Comparison of ENCODE assay signal across 2 fruit fly cellular contexts in genomic region chr4:866437-867216, dm6.
TF ChIP-seq lines count a peak whose summit lies in the region.

Gene Gyf (minus strand): TSS chr4:867025.

TF ChIP-seq in whole organism, adult, 20 proteins besides CTCF, POLR2A, EP300 and RAD21 (continued from another document):
- peak; percentile 14 for TF ChIP-seq CG1620 (GFP tag; optimal IDR thresholded peaks at IDR 0.05; lab: Kevin White, UChicago)

TF ChIP-seq in whole organism, embryonic, 481 proteins besides CTCF, POLR2A, EP300 and RAD21 (continued from another document):
- TF ChIP-seq Sry-δ (GFP tag; optimal IDR thresholded peaks at IDR 0.05; lab: Kevin White, UChicago) (peak; percentile 70), her (GFP tag; optimal IDR thresholded peaks at IDR 0.05; lab: Kevin White, UChicago) (no peak), wek (GFP tag; optimal IDR thresholded peaks at IDR 0.05; lab: Kevin White, UChicago) (peak; percentile 98), BEAF-32 (GFP tag; optimal IDR thresholded peaks at IDR 0.05; lab: Kevin White, UChicago) (peak; percentile 64), HmgD (GFP tag; optimal IDR thresholded peaks at IDR 0.05; lab: Kevin White, UChicago) (peak; percentile 82), CG4617 (GFP tag; optimal IDR thresholded peaks at IDR 0.05; lab: Kevin White, UChicago; ENCODE audit: borderline replicate concordance) (peak; percentile 47), CG30020 (tag; optimal IDR thresholded peaks at IDR 0.05; lab: Kevin White, UChicago) (peak; percentile 100), CG6254 (GFP tag; optimal IDR thresholded peaks at IDR 0.05; lab: Kevin White, UChicago) (no peak), Dll (GFP tag; IDR thresholded peaks at IDR 0.05; lab: Robert Waterston, UW; ENCODE audit: partially characterized antibody) (no peak), Mes4 (GFP tag; optimal IDR thresholded peaks at IDR 0.05; lab: Kevin White, UChicago) (peak; percentile 29), knrl (GFP tag; IDR thresholded peaks at IDR 0.05; lab: Robert Waterston, UW; ENCODE audit: partially characterized antibody) (no peak), CG17802 (tag; optimal IDR thresholded peaks at IDR 0.05; lab: Kevin White, UChicago) (peak; percentile 100), Sin3A (optimal IDR thresholded peaks at IDR 0.05; lab: Kevin White, UChicago) (peak; percentile 27), Hsf (GFP tag; optimal IDR thresholded peaks at IDR 0.05; lab: Kevin White, UChicago) (peak; percentile 2), Fer1 (GFP tag; optimal IDR thresholded peaks at IDR 0.05; lab: Kevin White, UChicago) (peak; percentile 13), chif (GFP tag; optimal IDR thresholded peaks at IDR 0.05; lab: Kevin White, UChicago) (no peak), Max (GFP tag; optimal IDR thresholded peaks at IDR 0.05; lab: Kevin White, UChicago) (peak; percentile 26), fu2 (GFP tag; optimal IDR thresholded peaks at IDR 0.05; lab: Kevin White, UChicago) (peak; percentile 31), nom (GFP tag; optimal IDR thresholded peaks at IDR 0.05; lab: Kevin White, UChicago) (peak; percentile 24), CG2199 (GFP tag; IDR thresholded peaks at IDR 0.05; lab: Robert Waterston, UW) (peak; percentile 87; the same call in 2 of the 3 replicates), CG12104 (GFP tag; optimal IDR thresholded peaks at IDR 0.05; lab: Kevin White, UChicago) (no peak), CG2120 (GFP tag; optimal IDR thresholded peaks at IDR 0.05; lab: Kevin White, UChicago) (peak; percentile 21), Nf-YB (GFP tag; optimal IDR thresholded peaks at IDR 0.05; lab: Kevin White, UChicago) (no peak), CG1024 (GFP tag; IDR thresholded peaks at IDR 0.05; lab: Robert Waterston, UW) (peak; percentile 100), CHES-1-like (GFP tag; optimal IDR thresholded peaks at IDR 0.05; lab: Kevin White, UChicago) (peak; percentile 40), CG18764 (GFP tag; optimal IDR thresholded peaks at IDR 0.05; lab: Kevin White, UChicago) (peak; percentile 12), CG11456 (GFP tag; IDR thresholded peaks at IDR 0.05; lab: Robert Waterston, UW) (no peak), Myb (GFP tag; optimal IDR thresholded peaks at IDR 0.05; lab: Kevin White, UChicago) (peak; percentile 30), dpn (GFP tag; optimal IDR thresholded peaks at IDR 0.05; lab: Kevin White, UChicago) (peak in 1 of 2 experiments; percentile 21), trem (tag; optimal IDR thresholded peaks at IDR 0.05; lab: Kevin White, UChicago) (peak; percentile 40), lola (GFP tag; optimal IDR thresholded peaks at IDR 0.05; lab: Kevin White, UChicago) (peak in 1 of 3 experiments; percentile 77), dmrt11E (tag; optimal IDR thresholded peaks at IDR 0.05; lab: Kevin White, UChicago) (peak; percentile 29), CG8089 (GFP tag; optimal IDR thresholded peaks at IDR 0.05; lab: Kevin White, UChicago) (peak; percentile 86), Dfd (GFP tag; optimal IDR thresholded peaks at IDR 0.05; lab: Kevin White, UChicago) (peak in 1 of 2 experiments; percentile 91), NC2β (GFP tag; optimal IDR thresholded peaks at IDR 0.05; lab: Kevin White, UChicago) (peak; percentile 28), CG18599 (GFP tag; optimal IDR thresholded peaks at IDR 0.05; lab: Kevin White, UChicago) (no peak), CG13775 (GFP tag; optimal IDR thresholded peaks at IDR 0.05; lab: Kevin White, UChicago) (peak; percentile 27), phol (tag; optimal IDR thresholded peaks at IDR 0.05; lab: Kevin White, UChicago) (peak; percentile 66), Pdp1 (GFP tag; optimal IDR thresholded peaks at IDR 0.05; lab: Kevin White, UChicago) (peak in 1 of 2 experiments; percentile 35), row (GFP tag; IDR thresholded peaks at IDR 0.05; lab: Robert Waterston, UW) (peak; percentile 95), Xbp1 (GFP tag; optimal IDR thresholded peaks at IDR 0.05; lab: Kevin White, UChicago) (peak; percentile 50), eve (GFP tag; optimal IDR thresholded peaks at IDR 0.05; lab: Kevin White, UChicago) (peak in 1 of 2 experiments; percentile 52), cas (GFP tag; IDR thresholded peaks at IDR 0.05; lab: Robert Waterston, UW) (no peak), Mad (GFP tag; optimal IDR thresholded peaks at IDR 0.05; lab: Kevin White, UChicago) (peak; percentile 23), CG34376 (GFP tag; optimal IDR thresholded peaks at IDR 0.05; lab: Kevin White, UChicago) (peak; percentile 53), CG9797 (GFP tag; optimal IDR thresholded peaks at IDR 0.05; lab: Kevin White, UChicago) (peak; percentile 78), CG33213 (GFP tag; optimal IDR thresholded peaks at IDR 0.05; lab: Kevin White, UChicago) (peak; percentile 75), zen (tag; optimal IDR thresholded peaks at IDR 0.05; lab: Kevin White, UChicago) (peak; percentile 59), Med (GFP tag; lab: Kevin White, UChicago) (peak; percentile 86), CG12769 (tag; optimal IDR thresholded peaks at IDR 0.05; lab: Kevin White, UChicago) (no peak), shn (GFP tag; optimal IDR thresholded peaks at IDR 0.05; lab: Kevin White, UChicago) (peak; percentile 54), Nf-YC (tag; optimal IDR thresholded peaks at IDR 0.05; lab: Kevin White, UChicago) (no peak), HHEX (GFP tag; optimal IDR thresholded peaks at IDR 0.05; lab: Kevin White, UChicago) (no peak), Lhr (GFP tag; optimal IDR thresholded peaks at IDR 0.05; lab: Kevin White, UChicago) (peak; percentile 85), D19B (GFP tag; optimal IDR thresholded peaks at IDR 0.05; lab: Kevin White, UChicago) (peak; percentile 9), CG9609 (GFP tag; optimal IDR thresholded peaks at IDR 0.05; lab: Kevin White, UChicago) (peak; percentile 29), Rx (GFP tag; IDR thresholded peaks at IDR 0.05; lab: Robert Waterston, UW) (no peak), CG2712 (tag; optimal IDR thresholded peaks at IDR 0.05; lab: Kevin White, UChicago) (peak; percentile 37), zfh2 (GFP tag; optimal IDR thresholded peaks at IDR 0.05; lab: Kevin White, UChicago) (peak; percentile 57), HLH54F (GFP tag; optimal IDR thresholded peaks at IDR 0.05; lab: Kevin White, UChicago) (peak; percentile 33), Dip3 (GFP tag; optimal IDR thresholded peaks at IDR 0.05; lab: Kevin White, UChicago) (peak; percentile 36), HmgZ (tag; optimal IDR thresholded peaks at IDR 0.05; lab: Kevin White, UChicago) (peak; percentile 53), pho (GFP tag; optimal IDR thresholded peaks at IDR 0.05; lab: Kevin White, UChicago) (peak; percentile 23), CG1647 (GFP tag; optimal IDR thresholded peaks at IDR 0.05; lab: Kevin White, UChicago) (no peak), ssp (GFP tag; IDR thresholded peaks at IDR 0.05; lab: Robert Waterston, UW) (peak; percentile 100), CG8290 (GFP tag; optimal IDR thresholded peaks at IDR 0.05; lab: Kevin White, UChicago) (peak; percentile 90), CG8290 (tag; optimal IDR thresholded peaks at IDR 0.05; lab: Kevin White, UChicago) (peak; percentile 77 to 93), Ada2b (GFP tag; IDR thresholded peaks at IDR 0.05; lab: Robert Waterston, UW) (0 out of 2 replicates have a peak, but pooled peaks have one; percentile 23), Ets97D (GFP tag; optimal IDR thresholded peaks at IDR 0.05; lab: Kevin White, UChicago) (peak; percentile 81), CG9876 (GFP tag; optimal IDR thresholded peaks at IDR 0.05; lab: Kevin White, UChicago) (peak; percentile 58), CG12659 (GFP tag; optimal IDR thresholded peaks at IDR 0.05; lab: Kevin White, UChicago) (peak; percentile 85), pzg (GFP tag; optimal IDR thresholded peaks at IDR 0.05; lab: Kevin White, UChicago) (peak; percentile 95), pfk (GFP tag; optimal IDR thresholded peaks at IDR 0.05; lab: Kevin White, UChicago) (peak; percentile 82), CG7357 (GFP tag; IDR thresholded peaks at IDR 0.05; lab: Robert Waterston, UW) (peak; percentile 99), stc (GFP tag; IDR thresholded peaks at IDR 0.05; lab: Robert Waterston, UW) (no peak), gfzf (GFP tag; optimal IDR thresholded peaks at IDR 0.05; lab: Kevin White, UChicago) (peak; percentile 87), hkb (optimal IDR thresholded peaks at IDR 0.05; lab: Kevin White, UChicago) (no peak), hkb (GFP tag; IDR thresholded peaks at IDR 0.05; lab: Robert Waterston, UW) (0 out of 2 replicates have a peak, but pooled peaks have one; percentile 53), Stat92E (GFP tag; optimal IDR thresholded peaks at IDR 0.05; lab: Kevin White, UChicago) (peak in 1 of 3 experiments; percentile 61), CG14710 (tag; optimal IDR thresholded peaks at IDR 0.05; lab: Kevin White, UChicago) (peak; percentile 65), CG33557 (GFP tag; optimal IDR thresholded peaks at IDR 0.05; lab: Kevin White, UChicago) (peak; percentile 13), Hr39 (optimal IDR thresholded peaks at IDR 0.05; lab: Kevin White, UChicago) (no peak), CG9817 (tag; optimal IDR thresholded peaks at IDR 0.05; lab: Kevin White, UChicago) (no peak), CG3995 (GFP tag; optimal IDR thresholded peaks at IDR 0.05; lab: Kevin White, UChicago) (peak; percentile 72), sens (GFP tag; lab: Kevin White, UChicago) (peak; percentile 74), tll (GFP tag; optimal IDR thresholded peaks at IDR 0.05; lab: Kevin White, UChicago) (peak in 1 of 2 experiments; percentile 74), CG1603 (tag; optimal IDR thresholded peaks at IDR 0.05; lab: Kevin White, UChicago) (peak; percentile 99), CG8944 (GFP tag; optimal IDR thresholded peaks at IDR 0.05; lab: Kevin White, UChicago) (peak; percentile 52), CG11085 (GFP tag; IDR thresholded peaks at IDR 0.05; lab: Robert Waterston, UW) (0 out of 2 replicates have a peak, but pooled peaks have one; percentile 29), TFAM (GFP tag; optimal IDR thresholded peaks at IDR 0.05; lab: Kevin White, UChicago) (no peak), CG15696 (tag; optimal IDR thresholded peaks at IDR 0.05; lab: Kevin White, UChicago) (peak; percentile 26), jumu (GFP tag; optimal IDR thresholded peaks at IDR 0.05; lab: Kevin White, UChicago) (peak; percentile 37), mam (GFP tag; optimal IDR thresholded peaks at IDR 0.05; lab: Kevin White, UChicago) (peak; percentile 49)
